Worm (Caenorhabditis elegans) whole organism, mixed stage, embryonic: Measurements from ENCODE around the gene hpl-2.

ENCODE experiments used
- M03D4.4 ChIP-seq: sonication (generic microtip); optimal IDR thresholded peaks from 2 replicates; lab custom pipeline; 2017; ENCODE audit warnings: mild to moderate bottlenecking, missing genetic modification characterization, missing compliant biosample characterization
- bed-3 ChIP-seq: fragments of 200-800 bp; sonication (Bioruptor generic); optimal IDR thresholded peaks from 3 replicates; lab custom pipeline; 2018; ENCODE audit warnings: mild to moderate bottlenecking, missing genetic modification characterization, moderate library complexity, missing compliant biosample characterization
- ceh-39 ChIP-seq: fragments of 150-350 bp; optimal IDR thresholded peaks from 2 replicates; lab custom pipeline; 2014; ENCODE audit warnings: missing biosample characterization, missing genetic modification characterization
- ces-1 ChIP-seq: fragments of 150-350 bp; optimal IDR thresholded peaks from 2 replicates; lab custom pipeline; 2014; ENCODE audit warnings: missing biosample characterization, missing genetic modification reagents, missing genetic modification characterization
- cnd-1 ChIP-seq: fragments of 200-800 bp; sonication (Bioruptor generic); optimal IDR thresholded peaks from 2 replicates; lab custom pipeline; 2018; ENCODE audit warnings: mild to moderate bottlenecking, missing genetic modification characterization, missing compliant biosample characterization
- elt-1 ChIP-seq: sonication (generic microtip); optimal IDR thresholded peaks from 2 replicates; lab custom pipeline; 2017; ENCODE audit warnings: missing genetic modification characterization, mild to moderate bottlenecking, missing compliant biosample characterization, antibody characterized with exemption, moderate library complexity, borderline replicate concordance; ENCODE audit not compliant: insufficient read depth
- lin-32 ChIP-seq: fragments of 200-800 bp; sonication (Bioruptor generic); optimal IDR thresholded peaks from 2 replicates; lab custom pipeline; 2018; ENCODE audit warnings: mild to moderate bottlenecking, missing genetic modification characterization, missing compliant biosample characterization
- nhr-76 ChIP-seq: sonication (generic microtip); optimal IDR thresholded peaks from 2 replicates; lab custom pipeline; 2017; ENCODE audit warnings: missing biosample characterization, missing genetic modification characterization
- pha-4 ChIP-seq: fragments of 150-350 bp; optimal IDR thresholded peaks from 2 replicates; lab custom pipeline; 2018; ENCODE audit warnings: missing biosample characterization, missing genetic modification reagents, missing genetic modification characterization
- snpc-4 ChIP-seq: fragments of 150-350 bp; optimal IDR thresholded peaks from 2 replicates; lab custom pipeline; 2014; ENCODE audit warnings: missing biosample characterization, missing genetic modification characterization
- sptf-1 ChIP-seq: sonication (generic microtip); optimal IDR thresholded peaks from 2 replicates; lab custom pipeline; 2017; ENCODE audit warnings: mild to moderate bottlenecking, missing genetic modification characterization, moderate library complexity, missing compliant biosample characterization
- unc-62 ChIP-seq: fragments of 150-350 bp; optimal IDR thresholded peaks from 2 replicates; lab custom pipeline; 2014; ENCODE audit warnings: missing biosample characterization, missing genetic modification reagents, missing genetic modification characterization
- ztf-11 ChIP-seq: fragments of 150-350 bp; optimal IDR thresholded peaks from 2 replicates; lab custom pipeline; 2014; ENCODE audit warnings: missing biosample characterization, missing genetic modification characterization

- TF ChIP-seq pha-4 (tag; lab: Kevin White, UChicago) (no peak), ceh-39 (no peak), bed-3 (GFP tag; lab: Kevin White, UChicago) (no peak), lin-32 (GFP tag; lab: Kevin White, UChicago) (no peak), cnd-1 (tag; lab: Kevin White, UChicago) (no peak), elt-1 (tag; lab: Kevin White, UChicago) (no peak), nhr-76 (tag; lab: Kevin White, UChicago) (no peak), unc-62 (GFP tag; lab: Kevin White, UChicago) (no peak), ces-1 (no peak), snpc-4 (no peak), sptf-1 (tag; lab: Kevin White, UChicago) (no peak), ztf-11 (tag; lab: Kevin White, UChicago) (no peak), M03D4.4 (no peak)
Observed at ce11 chrIII:10740518-10740917, 14.8 kb downstream of the hpl-2 start, which contains the start of gene K01G5.8.
